Worm (Caenorhabditis elegans): ENCODE measurements around the gene ZK813.1.

DNA sequence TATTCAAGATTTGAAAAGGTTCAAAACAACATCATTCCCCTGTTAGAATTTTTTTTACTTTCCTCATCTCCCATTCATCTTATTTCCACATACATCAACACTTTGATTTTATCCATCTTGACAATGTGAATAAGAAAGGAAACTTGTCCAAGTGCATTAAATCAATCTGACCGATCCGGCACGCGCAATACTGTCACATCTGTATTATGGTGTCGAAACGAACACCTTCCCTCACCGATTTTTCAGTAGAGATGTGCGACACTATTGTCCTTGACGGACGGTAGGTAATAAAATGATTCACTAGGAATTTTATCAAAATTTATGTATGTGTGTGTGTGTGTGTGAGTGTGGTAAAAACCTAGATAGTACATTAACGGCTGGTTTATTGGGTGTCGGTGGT lies 17.8 kb downstream of the ZK813.1 start:
- TF ChIP-seq pha-4 (tag; optimal IDR thresholded peaks at IDR 0.05) = no peak
- TF ChIP-seq unc-42 (tag; optimal IDR thresholded peaks at IDR 0.05) = no peak
- TF ChIP-seq ama-1 (optimal IDR thresholded peaks at IDR 0.05) = no peak

All from whole organism, late embryonic.